Fruit fly (Drosophila melanogaster) whole organism, embryonic: Measurements from ENCODE around the gene Bet1.
A peak's percentile ranks its signal among the peaks of the same experiment; 100 is the strongest.

Experiments
- Atf6 ChIP-seq: fragments of 200-800 bp; sonication (Bioruptor generic); IDR thresholded peaks from 2 replicates; pipeline ENCODE4 v1.3.6; 2022; ENCODE audit warnings: missing biosample characterization, missing genetic modification characterization
- Blimp-1 ChIP-seq: fragments of 200-800 bp; sonication (Bioruptor generic); optimal IDR thresholded peaks from 3 replicates; lab custom pipeline; 2018; ENCODE audit warnings: missing biosample characterization, missing genetic modification characterization, mild to moderate bottlenecking, moderate library complexity, missing genetic modification reagents
- CG10366 ChIP-seq: fragments of 200-800 bp; sonication (Bioruptor generic); IDR thresholded peaks from 2 replicates; pipeline ENCODE4 v1.3.6; 2022; ENCODE audit warnings: missing biosample characterization, missing genetic modification characterization
- CG11696 ChIP-seq: fragments of 200-800 bp; sonication (Bioruptor generic); IDR thresholded peaks from 2 replicates; pipeline ENCODE4 v1.3.6; 2022; ENCODE audit warnings: missing biosample characterization, missing genetic modification characterization
- CG12155 ChIP-seq: fragments of 200-800 bp; sonication (Bioruptor generic); optimal IDR thresholded peaks from 3 replicates; lab custom pipeline; 2016; ENCODE audit warnings: missing biosample characterization, missing genetic modification characterization
- CG12236 ChIP-seq: fragments of 200-800 bp; sonication (Bioruptor generic); optimal IDR thresholded peaks from 2 replicates; lab custom pipeline; 2016; ENCODE audit warnings: missing biosample characterization, missing genetic modification characterization
- CG12744 ChIP-seq: fragments of 200-800 bp; sonication (Bioruptor generic); optimal IDR thresholded peaks from 2 replicates; lab custom pipeline; 2016; ENCODE audit warnings: missing biosample characterization, missing genetic modification characterization
- CG13624 ChIP-seq: fragments of 200-800 bp; sonication (Bioruptor generic); optimal IDR thresholded peaks from 2 replicates; lab custom pipeline; 2016; ENCODE audit warnings: missing biosample characterization, missing genetic modification characterization
- CG14860 ChIP-seq: fragments of 200-800 bp; sonication (Bioruptor generic); IDR thresholded peaks from 3 replicates; pipeline ENCODE4 v1.3.6; 2022; ENCODE audit warnings: missing biosample characterization, missing genetic modification characterization; ENCODE audit not compliant: partially characterized antibody
- CG15011 ChIP-seq: fragments of 200-800 bp; sonication (Bioruptor generic); optimal IDR thresholded peaks from 3 replicates; lab custom pipeline; 2018; ENCODE audit warnings: missing biosample characterization, mild to moderate bottlenecking, missing genetic modification characterization
- CG18599 ChIP-seq: fragments of 200-800 bp; sonication (Bioruptor generic); optimal IDR thresholded peaks from 3 replicates; lab custom pipeline; 2017; ENCODE audit warnings: missing biosample characterization, missing genetic modification characterization, mild to moderate bottlenecking, moderate library complexity, missing genetic modification reagents
- CG2120 ChIP-seq: fragments of 200-800 bp; sonication (Bioruptor generic); optimal IDR thresholded peaks from 3 replicates; lab custom pipeline; 2016; ENCODE audit warnings: missing biosample characterization, missing genetic modification characterization
- CG2202 ChIP-seq: fragments of 200-800 bp; sonication (Bioruptor generic); optimal IDR thresholded peaks from 2 replicates; lab custom pipeline; 2018; ENCODE audit warnings: missing biosample characterization, mild to moderate bottlenecking, missing genetic modification characterization
- CG30431 ChIP-seq: fragments of 200-800 bp; sonication (Bioruptor generic); optimal IDR thresholded peaks from 2 replicates; lab custom pipeline; 2017; ENCODE audit warnings: missing biosample characterization, missing genetic modification characterization
- CG33557 ChIP-seq: fragments of 200-800 bp; sonication (Bioruptor generic); optimal IDR thresholded peaks from 2 replicates; lab custom pipeline; 2019; ENCODE audit warnings: missing biosample characterization, mild to moderate bottlenecking, missing genetic modification characterization, moderate library complexity
- CG5953 ChIP-seq: fragments of 200-800 bp; sonication (Bioruptor generic); IDR thresholded peaks from 2 replicates; pipeline ENCODE4 v1.3.6; 2022; ENCODE audit warnings: missing biosample characterization, missing genetic modification characterization
- CG7271 ChIP-seq: fragments of 200-800 bp; sonication (Bioruptor generic); optimal IDR thresholded peaks from 2 replicates; lab custom pipeline; 2018; ENCODE audit warnings: missing biosample characterization, mild to moderate bottlenecking, missing genetic modification characterization, moderate library complexity
- CG7745 ChIP-seq: fragments of 200-800 bp; sonication (Bioruptor generic); optimal IDR thresholded peaks from 2 replicates; lab custom pipeline; 2018; ENCODE audit warnings: missing biosample characterization, mild to moderate bottlenecking, missing genetic modification characterization, moderate library complexity
- CG8359 ChIP-seq: fragments of 200-800 bp; sonication (Bioruptor generic); optimal IDR thresholded peaks from 2 replicates; lab custom pipeline; 2017; ENCODE audit warnings: missing biosample characterization, mild to moderate bottlenecking, missing genetic modification characterization, borderline replicate concordance
- CG8944 ChIP-seq: fragments of 200-800 bp; sonication (Bioruptor generic); optimal IDR thresholded peaks from 3 replicates; lab custom pipeline; 2016; ENCODE audit warnings: missing biosample characterization, missing genetic modification characterization
- CG9609 ChIP-seq: fragments of 200-800 bp; sonication (Bioruptor generic); optimal IDR thresholded peaks from 3 replicates; lab custom pipeline; 2016; ENCODE audit warnings: missing biosample characterization, missing genetic modification characterization
- CG9932 ChIP-seq: fragments of 200-800 bp; sonication (Bioruptor generic); IDR thresholded peaks from 2 replicates; pipeline ENCODE4 v1.3.6; 2022; ENCODE audit warnings: missing biosample characterization, missing genetic modification characterization
- CHES-1-like ChIP-seq: fragments of 200-800 bp; sonication (Bioruptor generic); optimal IDR thresholded peaks from 2 replicates; lab custom pipeline; 2016; ENCODE audit warnings: missing biosample characterization, missing genetic modification characterization
- CoRest ChIP-seq: fragments of 200-800 bp; sonication (Bioruptor generic); optimal IDR thresholded peaks from 3 replicates; lab custom pipeline; 2018; ENCODE audit warnings: missing biosample characterization, mild to moderate bottlenecking, missing genetic modification characterization, moderate library complexity
- D19A ChIP-seq: fragments of 200-800 bp; optimal IDR thresholded peaks from 3 replicates; lab custom pipeline; 2019; ENCODE audit warnings: missing biosample characterization, mild to moderate bottlenecking, missing genetic modification characterization, moderate library complexity
- Dfd ChIP-seq, 2 experiments: fragments of >200 bp; optimal IDR thresholded peaks; 2 replicates each; lab custom pipeline; 2017; ENCODE audit warnings: missing biosample characterization in 2 of 2, missing genetic modification characterization in 2 of 2
- ERR ChIP-seq: fragments of 200-800 bp; sonication (Bioruptor generic); optimal IDR thresholded peaks from 2 replicates; lab custom pipeline; 2016; ENCODE audit warnings: missing biosample characterization, missing genetic modification characterization
- Ets65A ChIP-seq: fragments of 200-800 bp; sonication (Bioruptor generic); peaks from one replicate; lab custom pipeline; 2016; ENCODE audit warnings: missing biosample characterization, missing genetic modification characterization
- Fer2 ChIP-seq: fragments of 200-800 bp; sonication (Bioruptor generic); optimal IDR thresholded peaks from 2 replicates; lab custom pipeline; 2018; ENCODE audit warnings: missing biosample characterization, mild to moderate bottlenecking, missing genetic modification characterization, moderate library complexity
- Hr78 ChIP-seq, 2 experiments: fragments of 200-800 bp in 1 of 2; fragments of >200 bp in 1 of 2; sonication (Bioruptor generic) in 1 of 2; optimal IDR thresholded peaks; 2 replicates each; lab custom pipeline; 2017 to 2019; ENCODE audit warnings: missing biosample characterization in 2 of 2, missing genetic modification characterization in 2 of 2, mild to moderate bottlenecking in 1 of 2, moderate library complexity in 1 of 2
- Trl ChIP-seq, 3 experiments: fragments of >200 bp in 2 of 3; fragments of 200-800 bp in 1 of 3; sonication (Bioruptor generic) in 1 of 3; optimal IDR thresholded peaks; 2 replicates in 1 of 3; 3 replicates in 2 of 3; lab custom pipeline; 2016 to 2017; ENCODE audit warnings: missing biosample characterization in 1 of 3, missing genetic modification characterization in 1 of 3
- crol ChIP-seq: fragments of 200-800 bp; sonication (Bioruptor generic); IDR thresholded peaks from 2 replicates; pipeline ENCODE4 v1.3.6; 2022; ENCODE audit warnings: missing biosample characterization, missing genetic modification characterization
- dysf ChIP-seq: fragments of 200-800 bp; sonication (Bioruptor generic); IDR thresholded peaks from 3 replicates; pipeline ENCODE4 v1.3.6; 2022; ENCODE audit warnings: missing biosample characterization, missing genetic modification characterization
- ems ChIP-seq: fragments of 200-800 bp; sonication (Bioruptor generic); optimal IDR thresholded peaks from 3 replicates; lab custom pipeline; 2016; ENCODE audit warnings: missing biosample characterization, missing genetic modification characterization
- gro ChIP-seq: fragments of 200-800 bp; sonication (Bioruptor generic); optimal IDR thresholded peaks from 2 replicates; lab custom pipeline; 2016; ENCODE audit warnings: missing biosample characterization, missing genetic modification characterization
- ken ChIP-seq: fragments of 200-800 bp; sonication (Bioruptor generic); IDR thresholded peaks from 3 replicates; pipeline ENCODE4 v1.3.6; 2022; ENCODE audit warnings: missing biosample characterization, missing genetic modification characterization
- lab ChIP-seq: fragments of 200-800 bp; sonication (Bioruptor generic); optimal IDR thresholded peaks from 3 replicates; lab custom pipeline; 2017; ENCODE audit warnings: missing biosample characterization, missing genetic modification characterization, mild to moderate bottlenecking, moderate library complexity, missing genetic modification reagents
- nerfin-2 ChIP-seq: fragments of 200-800 bp; sonication (Bioruptor generic); IDR thresholded peaks from 2 replicates; pipeline ENCODE4 v1.3.6; 2022; ENCODE audit warnings: missing biosample characterization, missing genetic modification characterization; ENCODE audit not compliant: partially characterized antibody
- nom ChIP-seq: fragments of 200-800 bp; sonication (Bioruptor generic); optimal IDR thresholded peaks from 2 replicates; lab custom pipeline; 2017; ENCODE audit warnings: missing biosample characterization, missing genetic modification characterization, mild to moderate bottlenecking, moderate library complexity, missing genetic modification reagents
- org-1 ChIP-seq: fragments of 200-800 bp; sonication (Bioruptor generic); optimal IDR thresholded peaks from 2 replicates; lab custom pipeline; 2017; ENCODE audit warnings: missing biosample characterization, missing genetic modification characterization
- repo ChIP-seq: fragments of 200-800 bp; sonication (Bioruptor generic); optimal IDR thresholded peaks from 2 replicates; lab custom pipeline; 2016; ENCODE audit warnings: missing biosample characterization, missing genetic modification characterization
- sd ChIP-seq: fragments of 200-800 bp; sonication (Bioruptor generic); optimal IDR thresholded peaks from 3 replicates; lab custom pipeline; 2018; ENCODE audit warnings: missing biosample characterization, mild to moderate bottlenecking, missing genetic modification characterization, moderate library complexity
- slbo ChIP-seq: fragments of 200-800 bp; sonication (Bioruptor generic); IDR thresholded peaks from 2 replicates; pipeline ENCODE4 v1.3.6; 2022; ENCODE audit warnings: missing biosample characterization, missing genetic modification characterization
- sqz ChIP-seq: fragments of 200-800 bp; sonication (Bioruptor generic); optimal IDR thresholded peaks from 3 replicates; lab custom pipeline; 2018; ENCODE audit warnings: missing biosample characterization, mild to moderate bottlenecking, missing genetic modification characterization
- stwl ChIP-seq: fragments of 200-800 bp; sonication (Bioruptor generic); optimal IDR thresholded peaks from 3 replicates; lab custom pipeline; 2018; ENCODE audit warnings: missing biosample characterization, mild to moderate bottlenecking, missing genetic modification characterization, moderate library complexity
- tgo ChIP-seq: fragments of 200-800 bp; sonication (Bioruptor generic); IDR thresholded peaks from 3 replicates; pipeline ENCODE4 v1.3.6; 2022; ENCODE audit warnings: missing biosample characterization, missing genetic modification characterization
- trh ChIP-seq: fragments of 200-800 bp; sonication (Bioruptor generic); optimal IDR thresholded peaks from 2 replicates; lab custom pipeline; 2016; ENCODE audit warnings: missing biosample characterization, missing genetic modification characterization
- wdn ChIP-seq: fragments of 200-800 bp; sonication (Bioruptor generic); IDR thresholded peaks from 2 replicates; pipeline ENCODE4 v1.3.6; 2022; ENCODE audit warnings: missing biosample characterization, missing genetic modification characterization
- zen ChIP-seq: fragments of 200-800 bp; sonication (Bioruptor generic); optimal IDR thresholded peaks from 3 replicates; lab custom pipeline; 2018; ENCODE audit warnings: missing biosample characterization, mild to moderate bottlenecking, missing genetic modification characterization, moderate library complexity

Bet1 gene

dm6 chr3L:19289411-19289810 is 28.2 kb downstream of the Bet1 start (continued):
- TF ChIP-seq nerfin-2 (GFP tag; lab: Robert Waterston, UW), result no peak
- no peak for TF ChIP-seq CG2120 (GFP tag; lab: Kevin White, UChicago)
- no peak for TF ChIP-seq CG30431 (GFP tag; lab: Kevin White, UChicago)
- no peak for TF ChIP-seq trh
- 0 out of 2 replicates have a peak, but pooled peaks have one; percentile 24 for TF ChIP-seq Atf6
- TF ChIP-seq ken (GFP tag; lab: Robert Waterston, UW), result no peak
- TF ChIP-seq CG2202 (tag; lab: Kevin White, UChicago), result no peak
- TF ChIP-seq CG7745, result peak; percentile 4
- TF ChIP-seq CG9932 (GFP tag; lab: Robert Waterston, UW), result no peak
- TF ChIP-seq Fer2 (tag; lab: Kevin White, UChicago), result no peak
- no peak for TF ChIP-seq CG12155 (GFP tag; lab: Kevin White, UChicago)
- no peak for TF ChIP-seq CG9609 (GFP tag; lab: Kevin White, UChicago)
- no peak for TF ChIP-seq Blimp-1 (GFP tag; lab: Kevin White, UChicago)
- TF ChIP-seq lab (GFP tag; lab: Kevin White, UChicago), result peak; percentile 4
- TF ChIP-seq CHES-1-like (GFP tag; lab: Kevin White, UChicago), result no peak
- no peak for TF ChIP-seq CG8359 (GFP tag; lab: Kevin White, UChicago)
- TF ChIP-seq CG13624 (GFP tag; lab: Kevin White, UChicago), result no peak
- no peak for TF ChIP-seq sqz (GFP tag; lab: Kevin White, UChicago)
- no peak for TF ChIP-seq sd (tag; lab: Kevin White, UChicago)
- TF ChIP-seq ERR (GFP tag; lab: Kevin White, UChicago), result no peak
- no peak for TF ChIP-seq CG10366 (GFP tag; lab: Robert Waterston, UW)
- no peak for TF ChIP-seq CG33557 (GFP tag; lab: Kevin White, UChicago)
- no peak for TF ChIP-seq tgo (GFP tag; lab: Robert Waterston, UW)
- no peak for TF ChIP-seq org-1 (GFP tag; lab: Kevin White, UChicago)
- TF ChIP-seq CG7271 (tag; lab: Kevin White, UChicago), result no peak
- TF ChIP-seq Trl (optimal IDR thresholded peaks at IDR 0.05; lab: Kevin White, UChicago), result no peak
- TF ChIP-seq Trl (GFP tag; optimal IDR thresholded peaks at IDR 0.05; lab: Kevin White, UChicago), result no peak
- TF ChIP-seq nom (GFP tag; lab: Kevin White, UChicago), result no peak
- no peak for TF ChIP-seq zen (tag; lab: Kevin White, UChicago)
- TF ChIP-seq repo (GFP tag; lab: Kevin White, UChicago), result no peak
- no peak for TF ChIP-seq CoRest (tag; lab: Kevin White, UChicago)
- TF ChIP-seq CG18599 (GFP tag; lab: Kevin White, UChicago), result peak; percentile 15
- no peak for TF ChIP-seq crol (GFP tag; lab: Robert Waterston, UW)
- no peak for TF ChIP-seq Hr78 (GFP tag; optimal IDR thresholded peaks at IDR 0.05; lab: Kevin White, UChicago)
- TF ChIP-seq CG11696 (GFP tag; lab: Robert Waterston, UW), result no peak
- TF ChIP-seq, all 482 proteins: peak for 15

dm6 chr3L:19291465-19292413 is 30.5 kb downstream of the Bet1 start:
- TF ChIP-seq dysf (GFP tag; lab: Robert Waterston, UW), result no peak
- no peak for TF ChIP-seq CG5953 (GFP tag; lab: Robert Waterston, UW)
- no peak for TF ChIP-seq D19A (tag; lab: Kevin White, UChicago)
- TF ChIP-seq CG8944 (GFP tag; lab: Kevin White, UChicago), result no peak
- TF ChIP-seq CG12236 (GFP tag; lab: Kevin White, UChicago), result no peak
- no peak for TF ChIP-seq CG15011
- no peak for TF ChIP-seq stwl (tag; lab: Kevin White, UChicago)
- TF ChIP-seq gro (GFP tag; lab: Kevin White, UChicago), result no peak
- TF ChIP-seq CG12744 (GFP tag; lab: Kevin White, UChicago), result no peak
- TF ChIP-seq Ets65A (GFP tag; lab: Kevin White, UChicago), result peak; percentile 35
- no peak for TF ChIP-seq ems (GFP tag; lab: Kevin White, UChicago)
- TF ChIP-seq Dfd (GFP tag; optimal IDR thresholded peaks at IDR 0.05; lab: Kevin White, UChicago), result no peak
- TF ChIP-seq wdn (GFP tag; lab: Robert Waterston, UW), result no peak
- TF ChIP-seq CG14860 (GFP tag; lab: Robert Waterston, UW), result no peak
- no peak for TF ChIP-seq slbo
